Worm (Caenorhabditis elegans): ENCODE results near the gene frpr-8.
"Not testable (repeated sequence)": the region's sequence is repeated elsewhere in the genome, so short reads cannot be mapped to it uniquely, and the experiment has no call there.

ce11 chrX:8731822-8732221, 34.2 kb downstream of the frpr-8 start, which contains the start of gene M02D8.6:
- TF ChIP-seq ama-1 (optimal IDR thresholded peaks at IDR 0.05); K09A11.1 (tag; optimal IDR thresholded peaks at IDR 0.05; ENCODE audit: insufficient read depth); zip-5 (tag; optimal IDR thresholded peaks at IDR 0.05): not testable (repeated sequence)

Data from whole organism, late embryonic.